Fruit fly (Drosophila melanogaster): Measurements from ENCODE around the gene CG31457.

DNA sequence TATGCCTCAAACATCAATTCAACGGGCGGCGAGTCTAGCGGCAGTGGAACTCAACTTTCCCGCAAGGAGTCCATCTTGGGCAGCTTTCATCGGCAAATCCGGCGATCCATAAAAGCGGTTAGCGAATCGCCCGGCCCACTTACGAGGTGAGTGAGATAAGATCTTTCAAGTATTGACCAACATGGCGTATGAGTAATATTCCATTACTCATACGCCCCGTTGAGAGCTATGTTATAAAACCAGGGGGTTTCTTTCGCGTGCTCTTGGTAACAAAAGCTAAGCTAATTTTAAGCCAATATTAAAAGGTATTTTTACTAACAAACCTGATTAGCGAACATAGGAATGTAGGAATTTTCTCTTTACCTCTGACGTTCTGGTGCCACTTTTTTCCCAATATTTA, 42.6 kb upstream of the CG31457 start:
- no peak for TF ChIP-seq CG3032 (tag; optimal IDR thresholded peaks at IDR 0.05)
- TF ChIP-seq CG31627 (GFP tag; optimal IDR thresholded peaks at IDR 0.05), result no peak
- TF ChIP-seq ss (GFP tag; optimal IDR thresholded peaks at IDR 0.05), result no peak
- TF ChIP-seq svp (GFP tag), result no peak
- no peak for TF ChIP-seq Smox (GFP tag; optimal IDR thresholded peaks at IDR 0.05)
- no peak for TF ChIP-seq Gug (GFP tag; IDR thresholded peaks at IDR 0.05)
- no peak for TF ChIP-seq CG6808 (GFP tag; optimal IDR thresholded peaks at IDR 0.05)
- no peak for TF ChIP-seq Sox15 (GFP tag; optimal IDR thresholded peaks at IDR 0.05)
- TF ChIP-seq fd59A (GFP tag; optimal IDR thresholded peaks at IDR 0.05), result no peak
- TF ChIP-seq Blimp-1 (GFP tag; optimal IDR thresholded peaks at IDR 0.05), result no peak
- TF ChIP-seq net (GFP tag; optimal IDR thresholded peaks at IDR 0.05), result no peak
- no peak for TF ChIP-seq Hr38 (GFP tag; optimal IDR thresholded peaks at IDR 0.05)
- no peak for TF ChIP-seq OdsH (GFP tag; optimal IDR thresholded peaks at IDR 0.05)

Measured in whole organism, prepupa.